Worm (Caenorhabditis elegans) whole organism, L2 larva: ENCODE results near the gene F32D8.4.

ENCODE experiments used
- nhr-77 ChIP-seq: fragments of 150-350 bp; optimal IDR thresholded peaks from 2 replicates; lab custom pipeline; 2014; ENCODE audit warnings: missing biosample characterization, missing genetic modification characterization
- unc-62 ChIP-seq: fragments of 150-350 bp; optimal IDR thresholded peaks from 2 replicates; lab custom pipeline; 2014; ENCODE audit warnings: missing biosample characterization, missing genetic modification reagents, missing genetic modification characterization
- ztf-1 ChIP-seq: fragments of 200-800 bp; sonication (Bioruptor generic); conservative IDR thresholded peaks from 2 replicates; pipeline ENCODE4 v1.3.6; 2022; ENCODE audit warnings: missing genetic modification characterization, missing compliant biosample characterization

DNA sequence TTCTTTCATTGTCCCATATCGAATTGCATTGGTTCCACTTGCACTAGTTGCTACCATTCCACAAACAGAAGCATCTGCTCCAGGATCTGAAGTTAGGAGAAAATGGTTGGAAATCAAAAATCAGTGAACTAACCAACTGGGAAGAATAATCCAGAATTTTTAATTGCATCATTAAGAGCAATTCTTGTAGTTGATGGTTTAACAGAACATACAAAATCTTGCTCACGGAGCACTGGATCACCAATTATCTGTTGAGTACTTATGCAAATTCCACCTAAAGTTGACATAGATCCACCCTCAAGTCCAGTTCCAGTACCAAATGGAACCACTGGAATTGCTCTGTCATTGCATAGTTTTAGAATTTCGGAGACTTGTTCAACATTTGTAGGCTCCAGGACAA is 3.6 kb downstream of the F32D8.4 start:
- TF ChIP-seq ztf-1 (GFP tag; lab: Robert Waterston, UW) (no peak), unc-62 (GFP tag; lab: Kevin White, UChicago) (no peak), nhr-77 (tag; lab: Kevin White, UChicago) (no peak)
